Worm (Caenorhabditis elegans): ENCODE measurements around the gene lhpp-1.

- TF ChIP-seq ref-1 (GFP tag; conservative IDR thresholded peaks at IDR 0.05) (no peak), klf-2 (GFP tag; conservative IDR thresholded peaks at IDR 0.05) (no peak), cog-1 (tag; optimal IDR thresholded peaks at IDR 0.05) (no peak)
These were observed 31.3 kb downstream of the lhpp-1 start, which contains the start of gene R07B7.9 for ce11 chrV:12080274-12080673.

All from whole organism, midembryonic.